Worm (Caenorhabditis elegans): Measurements from ENCODE around the gene W02A2.5.
A peak's percentile ranks its signal among the peaks of the same experiment; 100 is the strongest.

The W02A2.5 gene

ce11 chrIV:13395255-13395654 is 52.6 kb downstream of the W02A2.5 start (continued):
- no peak for TF ChIP-seq syd-9 (tag; optimal IDR thresholded peaks at IDR 0.05)
- TF ChIP-seq nhr-232 (tag; optimal IDR thresholded peaks at IDR 0.05) = no peak
- no peak for TF ChIP-seq ceh-22 (tag; optimal IDR thresholded peaks at IDR 0.05)
- TF ChIP-seq hlh-8 (tag; optimal IDR thresholded peaks at IDR 0.05) = no peak
- TF ChIP-seq elt-4 (tag; optimal IDR thresholded peaks at IDR 0.05) = no peak
- no peak for TF ChIP-seq ceh-19 (GFP tag; optimal IDR thresholded peaks at IDR 0.05)
- no peak for TF ChIP-seq C08G9.2 (tag; optimal IDR thresholded peaks at IDR 0.05)
- TF ChIP-seq nfya-1 (tag; optimal IDR thresholded peaks at IDR 0.05) = peak; percentile 45
- no peak for TF ChIP-seq lin-11 (tag; optimal IDR thresholded peaks at IDR 0.05)
- TF ChIP-seq sdc-2 (tag; optimal IDR thresholded peaks at IDR 0.05) = no peak
- TF ChIP-seq ztf-16 (tag; optimal IDR thresholded peaks at IDR 0.05) = peak; percentile 5
- no peak for TF ChIP-seq ets-4 (tag; optimal IDR thresholded peaks at IDR 0.05)
- no peak for TF ChIP-seq eyg-1 (tag; optimal IDR thresholded peaks at IDR 0.05)
- TF ChIP-seq ceh-48 (tag; optimal IDR thresholded peaks at IDR 0.05) = no peak
- no peak for TF ChIP-seq ceh-30 (tag; optimal IDR thresholded peaks at IDR 0.05)
- no peak for TF ChIP-seq ceh-24 (tag; optimal IDR thresholded peaks at IDR 0.05)
- TF ChIP-seq elt-2 (tag; optimal IDR thresholded peaks at IDR 0.05) = no peak
- peak; percentile 58 for TF ChIP-seq unc-55 (GFP tag; optimal IDR thresholded peaks at IDR 0.05)
- no peak for TF ChIP-seq pax-1 (tag; optimal IDR thresholded peaks at IDR 0.05)

Measured in whole organism, late embryonic.